Fruit fly (Drosophila melanogaster) whole organism, embryonic: ENCODE data around the gene Hmt4-20.
A peak's percentile ranks its signal among the peaks of the same experiment; 100 is the strongest.

Experiments used
- CG11093 ChIP-seq: fragments of 200-800 bp; sonication (Bioruptor generic); IDR thresholded peaks from 3 replicates; pipeline ENCODE4 v1.3.6; 2022; ENCODE audit warnings: missing biosample characterization, missing genetic modification characterization
- CG11504 ChIP-seq: fragments of 200-800 bp; sonication (Bioruptor generic); optimal IDR thresholded peaks from 3 replicates; lab custom pipeline; 2019; ENCODE audit warnings: missing biosample characterization, mild to moderate bottlenecking, missing genetic modification characterization, moderate library complexity
- CG11560 ChIP-seq: fragments of 200-800 bp; sonication (Bioruptor generic); IDR thresholded peaks from 3 replicates; pipeline ENCODE4 v1.3.6; 2022; ENCODE audit warnings: missing biosample characterization, missing genetic modification characterization
- CG1233 ChIP-seq: fragments of 200-800 bp; sonication (Bioruptor generic); optimal IDR thresholded peaks from 4 replicates; lab custom pipeline; 2018; ENCODE audit warnings: missing biosample characterization, mild to moderate bottlenecking, missing genetic modification characterization
- CG12769 ChIP-seq: fragments of 200-800 bp; sonication (Bioruptor generic); optimal IDR thresholded peaks from 2 replicates; lab custom pipeline; 2019; ENCODE audit warnings: missing biosample characterization, mild to moderate bottlenecking, missing genetic modification characterization, moderate library complexity
- CG1529 ChIP-seq: fragments of 200-800 bp; sonication (Bioruptor generic); optimal IDR thresholded peaks from 3 replicates; lab custom pipeline; 2018; ENCODE audit warnings: missing biosample characterization, missing genetic modification characterization
- CG15479 ChIP-seq: fragments of 200-800 bp; sonication (Bioruptor generic); optimal IDR thresholded peaks from 3 replicates; lab custom pipeline; 2019; ENCODE audit warnings: missing biosample characterization, mild to moderate bottlenecking, missing genetic modification characterization, moderate library complexity
- CG16779 ChIP-seq: fragments of 200-800 bp; sonication (Bioruptor generic); IDR thresholded peaks from 2 replicates; pipeline ENCODE4 v1.3.6; 2022; ENCODE audit warnings: missing biosample characterization, missing genetic modification characterization
- CG17802 ChIP-seq: fragments of 200-800 bp; sonication (Bioruptor generic); optimal IDR thresholded peaks from 2 replicates; lab custom pipeline; 2018; ENCODE audit warnings: missing biosample characterization, mild to moderate bottlenecking, missing genetic modification characterization, moderate library complexity
- CG1832 ChIP-seq: fragments of 200-800 bp; sonication (Bioruptor generic); optimal IDR thresholded peaks from 2 replicates; lab custom pipeline; 2017; ENCODE audit warnings: missing biosample characterization, mild to moderate bottlenecking, missing genetic modification characterization, inconsistent platforms
- CG2202 ChIP-seq: fragments of 200-800 bp; sonication (Bioruptor generic); optimal IDR thresholded peaks from 2 replicates; lab custom pipeline; 2018; ENCODE audit warnings: missing biosample characterization, mild to moderate bottlenecking, missing genetic modification characterization
- CG2678 ChIP-seq: fragments of 200-800 bp; sonication (Bioruptor generic); optimal IDR thresholded peaks from 3 replicates; lab custom pipeline; 2019; ENCODE audit warnings: missing biosample characterization, mild to moderate bottlenecking, missing genetic modification characterization, moderate library complexity
- CG31365 ChIP-seq: fragments of 200-800 bp; sonication (Bioruptor generic); optimal IDR thresholded peaks from 2 replicates; lab custom pipeline; 2018; ENCODE audit warnings: missing biosample characterization, mild to moderate bottlenecking, missing genetic modification characterization
- CG3163 ChIP-seq: fragments of 200-800 bp; sonication (Bioruptor generic); optimal IDR thresholded peaks from 3 replicates; lab custom pipeline; 2016; ENCODE audit warnings: missing biosample characterization, missing genetic modification characterization
- CG32772 ChIP-seq: fragments of 200-800 bp; sonication (Bioruptor generic); IDR thresholded peaks from 2 replicates; pipeline ENCODE4 v1.3.6; 2022; ENCODE audit warnings: missing biosample characterization, missing genetic modification characterization
- CG4424 ChIP-seq: fragments of 200-800 bp; sonication (Bioruptor generic); optimal IDR thresholded peaks from 3 replicates; lab custom pipeline; 2016; ENCODE audit warnings: missing biosample characterization, missing genetic modification characterization
- CG4730 ChIP-seq: fragments of 200-800 bp; sonication (Bioruptor generic); IDR thresholded peaks from 2 replicates; pipeline ENCODE4 v1.3.6; 2022; ENCODE audit warnings: missing biosample characterization, missing genetic modification characterization
- CG7963 ChIP-seq: fragments of 200-800 bp; sonication (Bioruptor generic); IDR thresholded peaks from 3 replicates; pipeline ENCODE4 v1.3.6; 2022; ENCODE audit warnings: missing biosample characterization, missing genetic modification characterization; ENCODE audit not compliant: partially characterized antibody
- CG8290 ChIP-seq, 3 experiments: fragments of 200-800 bp; sonication (Bioruptor generic); optimal IDR thresholded peaks; 2 replicates each; lab custom pipeline; 2016 to 2019; ENCODE audit warnings: missing biosample characterization in 3 of 3, missing genetic modification characterization in 3 of 3, mild to moderate bottlenecking in 2 of 3, moderate library complexity in 1 of 3
- CG8388 ChIP-seq: fragments of 200-800 bp; sonication (Bioruptor generic); optimal IDR thresholded peaks from 2 replicates; lab custom pipeline; 2019; ENCODE audit warnings: missing biosample characterization, mild to moderate bottlenecking, missing genetic modification characterization, moderate library complexity
- Ets65A ChIP-seq: fragments of 200-800 bp; sonication (Bioruptor generic); peaks from one replicate; lab custom pipeline; 2016; ENCODE audit warnings: missing biosample characterization, missing genetic modification characterization
- Fer3 ChIP-seq: fragments of 200-800 bp; sonication (Bioruptor generic); optimal IDR thresholded peaks from 2 replicates; lab custom pipeline; 2018; ENCODE audit warnings: missing biosample characterization, mild to moderate bottlenecking, missing genetic modification characterization, moderate library complexity
- Kr ChIP-seq: fragments of 200-800 bp; sonication (Bioruptor generic); optimal IDR thresholded peaks from 2 replicates; lab custom pipeline; 2017; ENCODE audit warnings: missing biosample characterization, mild to moderate bottlenecking, missing genetic modification characterization
- MBD-R2 ChIP-seq: fragments of 200-800 bp; sonication (Bioruptor generic); IDR thresholded peaks from 2 replicates; pipeline ENCODE4 v1.3.6; 2022; ENCODE audit warnings: missing biosample characterization, missing genetic modification characterization
- Mes4 ChIP-seq: fragments of 200-800 bp; sonication (Bioruptor generic); optimal IDR thresholded peaks from 2 replicates; lab custom pipeline; 2016; ENCODE audit warnings: missing biosample characterization, missing genetic modification characterization
- Myb ChIP-seq: fragments of 200-800 bp; sonication (Bioruptor generic); optimal IDR thresholded peaks from 2 replicates; lab custom pipeline; 2016; ENCODE audit warnings: missing biosample characterization, missing genetic modification characterization
- Nf-YB ChIP-seq: fragments of 200-800 bp; sonication (Bioruptor generic); optimal IDR thresholded peaks from 3 replicates; lab custom pipeline; 2019; ENCODE audit warnings: missing biosample characterization, mild to moderate bottlenecking, missing genetic modification characterization, moderate library complexity
- Poxn ChIP-seq: fragments of 200-800 bp; sonication (Bioruptor generic); IDR thresholded peaks from 2 replicates; pipeline ENCODE4 v1.3.6; 2022; ENCODE audit warnings: missing biosample characterization, missing genetic modification characterization
- Stat92E ChIP-seq, 3 experiments: fragments of >200 bp in 2 of 3; fragments of 200-800 bp in 1 of 3; sonication (Bioruptor generic) in 1 of 3; optimal IDR thresholded peaks; 2 replicates each; lab custom pipeline; 2017 to 2019; ENCODE audit warnings: missing biosample characterization in 3 of 3, missing genetic modification characterization in 3 of 3, mild to moderate bottlenecking in 1 of 3, moderate library complexity in 1 of 3
- Taf1 ChIP-seq: fragments of 200-800 bp; sonication (Bioruptor generic); IDR thresholded peaks from 2 replicates; pipeline ENCODE4 v1.3.6; 2022; ENCODE audit warnings: missing biosample characterization, missing genetic modification characterization
- Xbp1 ChIP-seq: fragments of 200-800 bp; sonication (Bioruptor generic); optimal IDR thresholded peaks from 3 replicates; lab custom pipeline; 2016; ENCODE audit warnings: missing biosample characterization, mild to moderate bottlenecking, missing genetic modification characterization
- ara ChIP-seq: fragments of 200-800 bp; sonication (Bioruptor generic); IDR thresholded peaks from 2 replicates; pipeline ENCODE4 v1.3.6; 2022; ENCODE audit warnings: missing biosample characterization, missing genetic modification characterization
- ash1 ChIP-seq: fragments of 200-800 bp; sonication (Bioruptor generic); optimal IDR thresholded peaks from 2 replicates; lab custom pipeline; 2018; ENCODE audit warnings: missing biosample characterization, mild to moderate bottlenecking, missing genetic modification characterization
- chm ChIP-seq: fragments of 200-800 bp; sonication (Bioruptor generic); IDR thresholded peaks from 2 replicates; pipeline ENCODE4 v1.3.6; 2022; ENCODE audit warnings: missing biosample characterization, missing genetic modification characterization
- crp ChIP-seq, 2 experiments: fragments of 200-800 bp; sonication (Bioruptor generic); optimal IDR thresholded peaks; 2 replicates in 1 of 2; 3 replicates in 1 of 2; lab custom pipeline; 2017; ENCODE audit warnings: missing biosample characterization in 2 of 2, missing genetic modification characterization in 2 of 2, mild to moderate bottlenecking in 1 of 2, moderate library complexity in 1 of 2
- disco-r ChIP-seq: fragments of 200-800 bp; sonication (Bioruptor generic); optimal IDR thresholded peaks from 2 replicates; lab custom pipeline; 2016; ENCODE audit warnings: missing biosample characterization, missing genetic modification characterization
- dmrt11E ChIP-seq: fragments of 200-800 bp; sonication (Bioruptor generic); optimal IDR thresholded peaks from 3 replicates; lab custom pipeline; 2018; ENCODE audit warnings: missing biosample characterization, mild to moderate bottlenecking, missing genetic modification characterization, moderate library complexity
- fd96Cb ChIP-seq: fragments of 200-800 bp; sonication (Bioruptor generic); optimal IDR thresholded peaks from 2 replicates; lab custom pipeline; 2018; ENCODE audit warnings: missing biosample characterization, mild to moderate bottlenecking, missing genetic modification characterization, moderate library complexity
- fru ChIP-seq: fragments of >200 bp; optimal IDR thresholded peaks from 2 replicates; lab custom pipeline; 2017
- mld ChIP-seq: fragments of 200-800 bp; sonication (Bioruptor generic); IDR thresholded peaks from 3 replicates; pipeline ENCODE4 v1.3.6; 2022; ENCODE audit warnings: missing biosample characterization, missing genetic modification characterization; ENCODE audit not compliant: partially characterized antibody
- nom ChIP-seq: fragments of 200-800 bp; sonication (Bioruptor generic); optimal IDR thresholded peaks from 2 replicates; lab custom pipeline; 2017; ENCODE audit warnings: missing biosample characterization, missing genetic modification characterization, mild to moderate bottlenecking, moderate library complexity, missing genetic modification reagents
- phol ChIP-seq: fragments of 200-800 bp; sonication (Bioruptor generic); optimal IDR thresholded peaks from 3 replicates; lab custom pipeline; 2018; ENCODE audit warnings: missing biosample characterization, mild to moderate bottlenecking, missing genetic modification characterization, moderate library complexity
- ro ChIP-seq: fragments of 200-800 bp; sonication (Bioruptor generic); IDR thresholded peaks from 2 replicates; pipeline ENCODE4 v1.3.6; 2022; ENCODE audit warnings: missing biosample characterization, missing genetic modification characterization
- sisA ChIP-seq: fragments of 200-800 bp; sonication (Bioruptor generic); IDR thresholded peaks from 2 replicates; pipeline ENCODE4 v1.3.6; 2022; ENCODE audit warnings: missing biosample characterization, missing genetic modification characterization
- slou ChIP-seq: fragments of 200-800 bp; sonication (Bioruptor generic); optimal IDR thresholded peaks from 3 replicates; lab custom pipeline; 2016; ENCODE audit warnings: missing biosample characterization, missing genetic modification characterization
- sug ChIP-seq: fragments of 200-800 bp; optimal IDR thresholded peaks from 2 replicates; lab custom pipeline; 2019; ENCODE audit warnings: missing biosample characterization, mild to moderate bottlenecking, missing genetic modification characterization, moderate library complexity
- unc-4 ChIP-seq: fragments of 200-800 bp; sonication (Bioruptor generic); IDR thresholded peaks from 2 replicates; pipeline ENCODE4 v1.3.6; 2022; ENCODE audit warnings: missing biosample characterization, missing genetic modification characterization; ENCODE audit not compliant: partially characterized antibody
- vvl ChIP-seq: fragments of 200-800 bp; sonication (Bioruptor generic); IDR thresholded peaks from 2 replicates; pipeline ENCODE4 v1.3.6; 2022; ENCODE audit warnings: missing biosample characterization, missing genetic modification characterization
- zen2 ChIP-seq: fragments of 200-800 bp; sonication (Bioruptor generic); IDR thresholded peaks from 3 replicates; pipeline ENCODE4 v1.3.6; 2022; ENCODE audit warnings: missing biosample characterization, missing genetic modification characterization; ENCODE audit not compliant: partially characterized antibody
- zf30C ChIP-seq: fragments of 200-800 bp; sonication (Bioruptor generic); optimal IDR thresholded peaks from 3 replicates; lab custom pipeline; 2018; ENCODE audit warnings: missing biosample characterization, mild to moderate bottlenecking, missing genetic modification characterization

Hmt4-20 gene

dm6 chrX:647056-647627, 8.7 kb downstream of the Hmt4-20 start, which contains the start of gene Roc1a (continued):
- TF ChIP-seq disco-r (no peak), zen2 (GFP tag; lab: Robert Waterston, UW) (peak; percentile 56; the same call in 2 of the 3 replicates), CG1233 (no peak), MBD-R2 (GFP tag; lab: Robert Waterston, UW) (peak; percentile 47), CG1529 (GFP tag; lab: Kevin White, UChicago) (no peak), Poxn (GFP tag; lab: Robert Waterston, UW) (no peak), CG12769 (tag; lab: Kevin White, UChicago) (no peak), ro (GFP tag; lab: Robert Waterston, UW) (no peak), CG32772 (no peak), Myb (GFP tag; lab: Kevin White, UChicago) (no peak), ash1 (no peak), chm (GFP tag; lab: Robert Waterston, UW) (no peak), Stat92E (GFP tag; optimal IDR thresholded peaks at IDR 0.05; lab: Kevin White, UChicago) (no peak), sug (tag; lab: Kevin White, UChicago) (peak; percentile 9), zf30C (GFP tag; lab: Kevin White, UChicago) (no peak), CG11504 (tag; lab: Kevin White, UChicago) (no peak), crp (GFP tag; optimal IDR thresholded peaks at IDR 0.05; lab: Kevin White, UChicago) (no peak), CG7963 (GFP tag; lab: Robert Waterston, UW) (peak; percentile 78), unc-4 (peak; percentile 74), CG3163 (no peak), Ets65A (GFP tag; lab: Kevin White, UChicago) (peak; percentile 86), Taf1 (GFP tag; lab: Robert Waterston, UW) (no peak), CG15479 (GFP tag; lab: Kevin White, UChicago) (no peak), CG4730 (no peak), CG17802 (no peak), vvl (GFP tag; lab: Robert Waterston, UW) (no peak), CG1832 (no peak), Xbp1 (GFP tag; lab: Kevin White, UChicago) (no peak), sisA (GFP tag; lab: Robert Waterston, UW) (no peak), nom (GFP tag; lab: Kevin White, UChicago) (no peak), dmrt11E (no peak), slou (no peak), CG4424 (GFP tag; lab: Kevin White, UChicago) (no peak), CG11560 (tag; lab: Robert Waterston, UW) (no peak), mld (GFP tag; lab: Robert Waterston, UW) (peak; percentile 53; the same call in 1 of the 3 replicates), Mes4 (no peak), CG8388 (no peak), fru (lab: Kevin White, UChicago) (no peak), CG2202 (tag; lab: Kevin White, UChicago) (no peak), CG31365 (tag; lab: Kevin White, UChicago) (no peak), CG2678 (tag; lab: Kevin White, UChicago) (no peak), CG11093 (GFP tag; lab: Robert Waterston, UW) (no peak), CG16779 (GFP tag; lab: Robert Waterston, UW) (no peak), fd96Cb (tag; lab: Kevin White, UChicago) (no peak), Fer3 (tag; lab: Kevin White, UChicago) (no peak), ara (GFP tag; lab: Robert Waterston, UW) (no peak), CG8290 (GFP tag; optimal IDR thresholded peaks at IDR 0.05; lab: Kevin White, UChicago) (no peak), CG8290 (tag; optimal IDR thresholded peaks at IDR 0.05; lab: Kevin White, UChicago) (no peak), Nf-YB (GFP tag; lab: Kevin White, UChicago) (no peak), Kr (GFP tag; lab: Kevin White, UChicago) (no peak), phol (peak; percentile 34)
